Worm (Caenorhabditis elegans) whole organism, L1 larva: ENCODE measurements around the gene aqp-11.

Source experiments
- C04F5.9 ChIP-seq: sonication (generic microtip); optimal IDR thresholded peaks from 2 replicates; lab custom pipeline; 2016; ENCODE audit warnings: missing genetic modification characterization, missing compliant biosample characterization
- C16A3.4 ChIP-seq: fragments of 150-350 bp; optimal IDR thresholded peaks from 2 replicates; lab custom pipeline; 2014; ENCODE audit warnings: missing biosample characterization, missing genetic modification characterization
- F16B12.6 ChIP-seq: fragments of 150-350 bp; optimal IDR thresholded peaks from 2 replicates; lab custom pipeline; 2014; ENCODE audit warnings: missing biosample characterization, missing genetic modification characterization
- Y116A8C.19 ChIP-seq: sonication (generic microtip); optimal IDR thresholded peaks from 2 replicates; lab custom pipeline; 2016; ENCODE audit warnings: missing compliant biosample characterization, missing genetic modification characterization, borderline replicate concordance
- alr-1 ChIP-seq: fragments of 200-800 bp; sonication (Bioruptor generic); optimal IDR thresholded peaks from 2 replicates; lab custom pipeline; 2018; ENCODE audit warnings: borderline replicate concordance, mild to moderate bottlenecking, missing genetic modification characterization, missing compliant biosample characterization
- aly-2 ChIP-seq: fragments of 150-350 bp; optimal IDR thresholded peaks from 2 replicates; lab custom pipeline; 2014; ENCODE audit warnings: missing biosample characterization, missing genetic modification characterization
- ama-1 ChIP-seq: fragments of 150-350 bp; optimal IDR thresholded peaks from 2 replicates; lab custom pipeline; 2014
- blmp-1 ChIP-seq: fragments of 150-350 bp; optimal IDR thresholded peaks from 2 replicates; lab custom pipeline; 2014; ENCODE audit warnings: missing biosample characterization, missing genetic modification characterization
- ceh-88 ChIP-seq: fragments of 200-800 bp; sonication (Bioruptor generic); IDR thresholded peaks from 2 replicates; pipeline ENCODE4 v1.3.6; 2022; ENCODE audit warnings: missing genetic modification characterization, missing compliant biosample characterization
- ceh-90 ChIP-seq: sonication (generic microtip); optimal IDR thresholded peaks from 2 replicates; lab custom pipeline; 2016; ENCODE audit warnings: missing genetic modification characterization, missing compliant biosample characterization
- ces-1 ChIP-seq: fragments of 150-350 bp; optimal IDR thresholded peaks from 2 replicates; lab custom pipeline; 2014; ENCODE audit warnings: missing biosample characterization, missing genetic modification reagents, missing genetic modification characterization
- dsc-1 ChIP-seq: sonication (generic microtip); optimal IDR thresholded peaks from 2 replicates; lab custom pipeline; 2016; ENCODE audit warnings: mild to moderate bottlenecking, missing genetic modification characterization, missing compliant biosample characterization
- efl-1 ChIP-seq, 4 experiments: fragments of 150-350 bp; optimal IDR thresholded peaks in 3 of 4; peaks in 1 of 4; 1 replicate in 1 of 4; 2 replicates in 3 of 4; lab custom pipeline; 2014; ENCODE audit warnings: missing biosample characterization in 2 of 4, missing genetic modification characterization in 2 of 4, missing genetic modification reagents in 2 of 4
- egl-13 ChIP-seq: sonication (generic microtip); optimal IDR thresholded peaks from 2 replicates; lab custom pipeline; 2016; ENCODE audit warnings: missing genotype, missing genetic modification reagents, missing genetic modification characterization, missing compliant biosample characterization
- elt-2 ChIP-seq: sonication (generic microtip); optimal IDR thresholded peaks from 2 replicates; lab custom pipeline; 2016; ENCODE audit warnings: missing genetic modification characterization, mild to moderate bottlenecking, inconsistent platforms, missing compliant biosample characterization, missing genetic modification reagents
- fkh-10 ChIP-seq: sonication (generic microtip); optimal IDR thresholded peaks from 2 replicates; lab custom pipeline; 2017; ENCODE audit warnings: missing biosample characterization, missing genetic modification reagents, missing genetic modification characterization
- fos-1 ChIP-seq: fragments of 150-350 bp; optimal IDR thresholded peaks from 2 replicates; lab custom pipeline; 2014; ENCODE audit warnings: missing biosample characterization, missing genetic modification characterization
- grh-1 ChIP-seq: fragments of 200-800 bp; sonication (Bioruptor generic); IDR thresholded peaks from 2 replicates; pipeline ENCODE4 v1.3.6; 2022; ENCODE audit warnings: missing genetic modification reagents, missing genetic modification characterization, missing compliant biosample characterization
- hlh-17 ChIP-seq: fragments of 200-800 bp; sonication (Bioruptor generic); optimal IDR thresholded peaks from 2 replicates; lab custom pipeline; 2018; ENCODE audit warnings: missing genetic modification characterization, mild to moderate bottlenecking, missing compliant biosample characterization, moderate library complexity, borderline replicate concordance
- hpl-2 ChIP-seq: fragments of 150-350 bp; optimal IDR thresholded peaks from 2 replicates; lab custom pipeline; 2014; ENCODE audit warnings: missing biosample characterization, missing genetic modification reagents, missing genetic modification characterization
- lin-13 ChIP-seq: fragments of 150-350 bp; optimal IDR thresholded peaks from 2 replicates; lab custom pipeline; 2014; ENCODE audit warnings: missing biosample characterization, missing genetic modification reagents, missing genetic modification characterization
- lin-14 ChIP-seq: fragments of 200-800 bp; sonication (Bioruptor generic); optimal IDR thresholded peaks from 2 replicates; lab custom pipeline; 2018; ENCODE audit warnings: mild to moderate bottlenecking, missing genetic modification characterization, moderate library complexity, missing compliant biosample characterization
- lin-35 ChIP-seq, 2 experiments: fragments of 150-350 bp; optimal IDR thresholded peaks; 2 replicates each; lab custom pipeline; 2014; ENCODE audit warnings: missing biosample characterization in 2 of 2, missing genetic modification characterization in 2 of 2, missing genetic modification reagents in 2 of 2
- mab-9 ChIP-seq: fragments of 200-800 bp; sonication (Bioruptor generic); IDR thresholded peaks from 2 replicates; pipeline ENCODE4 v1.3.6; 2022; ENCODE audit warnings: missing genetic modification reagents, missing genetic modification characterization, missing compliant biosample characterization
- mdl-1 ChIP-seq, 2 experiments: fragments of 150-350 bp; optimal IDR thresholded peaks; 2 replicates each; lab custom pipeline; 2014 to 2017; ENCODE audit warnings: missing biosample characterization in 2 of 2, missing genetic modification characterization in 2 of 2, inconsistent platforms in 1 of 2
- nhr-11 ChIP-seq: fragments of 150-350 bp; optimal IDR thresholded peaks from 2 replicates; lab custom pipeline; 2014; ENCODE audit warnings: missing biosample characterization, missing genetic modification characterization
- nhr-12 ChIP-seq: sonication (generic microtip); optimal IDR thresholded peaks from 2 replicates; lab custom pipeline; 2017; ENCODE audit warnings: missing biosample characterization, missing genetic modification characterization
- nhr-19 ChIP-seq: fragments of 200-800 bp; sonication (Bioruptor generic); conservative IDR thresholded peaks from 2 replicates; pipeline ENCODE4 v1.3.6; 2022; ENCODE audit warnings: missing genetic modification characterization, missing compliant biosample characterization
- nhr-71 ChIP-seq: sonication (generic microtip); optimal IDR thresholded peaks from 2 replicates; lab custom pipeline; 2016; ENCODE audit warnings: mild to moderate bottlenecking, missing genetic modification characterization, moderate library complexity, missing compliant biosample characterization
- nhr-76 ChIP-seq: sonication (generic microtip); optimal IDR thresholded peaks from 2 replicates; lab custom pipeline; 2017; ENCODE audit warnings: missing biosample characterization, missing genetic modification characterization
- nhr-77 ChIP-seq: fragments of 150-350 bp; optimal IDR thresholded peaks from 2 replicates; lab custom pipeline; 2014; ENCODE audit warnings: missing biosample characterization, missing genetic modification characterization
- nhr-85 ChIP-seq: sonication (generic microtip); peaks from one replicate; lab custom pipeline; 2016; ENCODE audit warnings: missing genetic modification characterization, inconsistent platforms, missing compliant biosample characterization
- pax-3 ChIP-seq: fragments of 200-800 bp; sonication (Bioruptor generic); optimal IDR thresholded peaks from 2 replicates; lab custom pipeline; 2018; ENCODE audit warnings: mild to moderate bottlenecking, missing genetic modification characterization, moderate library complexity, missing compliant biosample characterization
- pqm-1 ChIP-seq: sonication (generic microtip); optimal IDR thresholded peaks from 3 replicates; lab custom pipeline; 2017; ENCODE audit warnings: missing biosample characterization, missing genetic modification characterization
- rnt-1 ChIP-seq: sonication (generic microtip); optimal IDR thresholded peaks from 2 replicates; lab custom pipeline; 2016; ENCODE audit warnings: mild to moderate bottlenecking, missing genetic modification characterization, moderate library complexity, missing compliant biosample characterization
- snpc-4 ChIP-seq: fragments of 150-350 bp; optimal IDR thresholded peaks from 2 replicates; lab custom pipeline; 2014; ENCODE audit warnings: missing biosample characterization, missing genetic modification characterization
- swsn-7 ChIP-seq: sonication (generic microtip); optimal IDR thresholded peaks from 2 replicates; lab custom pipeline; 2016; ENCODE audit warnings: missing genetic modification characterization, missing compliant biosample characterization
- tbx-2 ChIP-seq: sonication (generic microtip); optimal IDR thresholded peaks from 2 replicates; lab custom pipeline; 2016; ENCODE audit warnings: missing genetic modification characterization, missing compliant biosample characterization
- tlp-1 ChIP-seq: fragments of 150-350 bp; optimal IDR thresholded peaks from 2 replicates; lab custom pipeline; 2014; ENCODE audit warnings: missing biosample characterization, missing genetic modification characterization
- unc-130 ChIP-seq: fragments of 150-350 bp; optimal IDR thresholded peaks from 2 replicates; lab custom pipeline; 2017; ENCODE audit warnings: missing biosample characterization, missing genetic modification characterization, inconsistent platforms
- unc-98 ChIP-seq: fragments of 200-800 bp; sonication (Bioruptor generic); IDR thresholded peaks from 2 replicates; pipeline ENCODE4 v1.3.6; 2022; ENCODE audit warnings: missing genetic modification characterization, missing compliant biosample characterization
- zag-1 ChIP-seq: fragments of 150-350 bp; optimal IDR thresholded peaks from 2 replicates; lab custom pipeline; 2014; ENCODE audit warnings: missing biosample characterization, missing genetic modification characterization
- ztf-11 ChIP-seq, 2 experiments: sonication (generic microtip); optimal IDR thresholded peaks; 2 replicates each; lab custom pipeline; 2016 to 2017; ENCODE audit warnings: missing genetic modification characterization in 2 of 2, missing biosample characterization in 1 of 2, missing compliant biosample characterization in 1 of 2

The aqp-11 gene

ce11 chrIII:13626692-13627091, 46.4 kb upstream of the aqp-11 start, which contains the start of gene T12D8.5:
Gene T12D8.5, minus strand, starts transcription at chrIII:13626786.
- TF ChIP-seq pqm-1 (tag; lab: Kevin White, UChicago) (no peak), swsn-7 (tag; lab: Kevin White, UChicago) (no peak), F16B12.6 (tag; lab: Kevin White, UChicago) (no peak), C16A3.4 (tag; lab: Kevin White, UChicago) (no peak), tbx-2 (no peak), nhr-71 (peak; percentile 12), elt-2 (tag; lab: Kevin White, UChicago) (peak; percentile 85), lin-35 (GFP tag; optimal IDR thresholded peaks at IDR 0.05; lab: Kevin White, UChicago) (peak in 1 of 2 experiments; percentile 27), C04F5.9 (tag; lab: Kevin White, UChicago) (no peak), mdl-1 (tag; optimal IDR thresholded peaks at IDR 0.05; lab: Kevin White, UChicago) (peak in 1 of 2 experiments; percentile 31)

- TF ChIP-seq C04F5.9 (tag; lab: Kevin White, UChicago) (no peak), rnt-1 (no peak), nhr-76 (no peak), nhr-77 (tag; lab: Kevin White, UChicago) (no peak), ces-1 (no peak), unc-98 (no peak), nhr-12 (tag; lab: Kevin White, UChicago) (no peak), tlp-1 (tag; lab: Kevin White, UChicago) (no peak), lin-14 (no peak), mab-9 (GFP tag; lab: Robert Waterston, UW) (no peak), nhr-85 (tag; lab: Kevin White, UChicago) (no peak), dsc-1 (tag; lab: Kevin White, UChicago) (no peak), alr-1 (no peak), efl-1 (optimal IDR thresholded peaks at IDR 0.05; lab: Kevin White, UChicago) (no peak), efl-1 (GFP tag; optimal IDR thresholded peaks at IDR 0.05 in 1 of 2; lab: Kevin White, UChicago) (no peak), zag-1 (no peak), C16A3.4 (tag; lab: Kevin White, UChicago) (no peak), hlh-17 (GFP tag; lab: Kevin White, UChicago) (no peak), ceh-88 (GFP tag; lab: Robert Waterston, UW) (no peak), ztf-11 (tag; optimal IDR thresholded peaks at IDR 0.05; lab: Kevin White, UChicago) (no peak), aly-2 (tag; lab: Kevin White, UChicago) (no peak)
- TF ChIP-seq, all 84 proteins: peak for 0
These were observed 42.4 kb upstream of the aqp-11 start, which contains the start of gene arrd-17 for ce11 chrIII:13630708-13631107. Gene arrd-17, minus strand, starts transcription at chrIII:13630808.

ce11 chrIII:13633826-13634225, 39.3 kb upstream of the aqp-11 start:
- TF ChIP-seq fkh-10 (GFP tag; lab: Kevin White, UChicago) (peak; percentile 30), lin-14 (peak; percentile 50), efl-1 (optimal IDR thresholded peaks at IDR 0.05; lab: Kevin White, UChicago) (no peak), efl-1 (GFP tag; optimal IDR thresholded peaks at IDR 0.05 in 1 of 2; lab: Kevin White, UChicago) (peak in 1 of 2 experiments; percentile 24), ceh-90 (no peak)
- TF ChIP-seq, all 84 proteins: peak for 3

ce11 chrIII:13635235-13635634, 37.8 kb upstream of the aqp-11 start:
- TF ChIP-seq blmp-1 (tag; lab: Kevin White, UChicago) (no peak), unc-130 (tag; lab: Kevin White, UChicago) (peak; percentile 36), grh-1 (no peak), hpl-2 (GFP tag; lab: Kevin White, UChicago) (no peak), lin-13 (GFP tag; lab: Kevin White, UChicago) (no peak), ces-1 (no peak), nhr-19 (no peak), alr-1 (no peak), snpc-4 (tag; lab: Kevin White, UChicago) (no peak), egl-13 (tag; lab: Kevin White, UChicago) (no peak), mdl-1 (tag; optimal IDR thresholded peaks at IDR 0.05; lab: Kevin White, UChicago) (peak in 1 of 2 experiments; percentile 16), nhr-71 (peak; percentile 30), ama-1 (no peak), Y116A8C.19 (tag; lab: Kevin White, UChicago) (no peak), lin-14 (peak; percentile 27), pax-3 (tag; lab: Kevin White, UChicago) (no peak), fos-1 (tag; lab: Kevin White, UChicago) (no peak), nhr-11 (no peak), rnt-1 (peak; percentile 34), C16A3.4 (tag; lab: Kevin White, UChicago) (no peak)
